Worm (Caenorhabditis elegans) whole organism, L1 larva: ENCODE data around the gene F56D6.6.

Experiments
- ama-1 ChIP-seq: fragments of 150-350 bp; optimal IDR thresholded peaks from 2 replicates; lab custom pipeline; 2014
- dpl-1 ChIP-seq, 3 experiments: fragments of 150-350 bp in 2 of 3; sonication (generic microtip) in 1 of 3; optimal IDR thresholded peaks; 2 replicates each; lab custom pipeline; 2014 to 2017; ENCODE audit warnings: missing biosample characterization in 3 of 3, missing genetic modification characterization in 3 of 3, missing genetic modification reagents in 3 of 3
- egl-27 ChIP-seq, 2 experiments: fragments of 150-350 bp in 1 of 2; sonication (generic microtip); optimal IDR thresholded peaks; 3 replicates each; lab custom pipeline; 2017 to 2018; ENCODE audit warnings: missing biosample characterization in 2 of 2, missing genetic modification characterization in 2 of 2, missing genetic modification reagents in 2 of 2
- fos-1 ChIP-seq: fragments of 150-350 bp; optimal IDR thresholded peaks from 2 replicates; lab custom pipeline; 2014; ENCODE audit warnings: missing biosample characterization, missing genetic modification characterization
- lin-15B ChIP-seq: fragments of 150-350 bp; sonication (generic microtip); optimal IDR thresholded peaks from 3 replicates; lab custom pipeline; 2014; ENCODE audit warnings: missing biosample characterization, missing genetic modification characterization
- nhr-11 ChIP-seq: fragments of 150-350 bp; optimal IDR thresholded peaks from 2 replicates; lab custom pipeline; 2014; ENCODE audit warnings: missing biosample characterization, missing genetic modification characterization
- nhr-12 ChIP-seq: sonication (generic microtip); optimal IDR thresholded peaks from 2 replicates; lab custom pipeline; 2017; ENCODE audit warnings: missing biosample characterization, missing genetic modification characterization
- nhr-77 ChIP-seq: fragments of 150-350 bp; optimal IDR thresholded peaks from 2 replicates; lab custom pipeline; 2014; ENCODE audit warnings: missing biosample characterization, missing genetic modification characterization
- nhr-85 ChIP-seq: sonication (generic microtip); peaks from one replicate; lab custom pipeline; 2016; ENCODE audit warnings: missing genetic modification characterization, inconsistent platforms, missing compliant biosample characterization
- tlp-1 ChIP-seq: fragments of 150-350 bp; optimal IDR thresholded peaks from 2 replicates; lab custom pipeline; 2014; ENCODE audit warnings: missing biosample characterization, missing genetic modification characterization
- unc-62 ChIP-seq: fragments of 150-350 bp; optimal IDR thresholded peaks from 2 replicates; lab custom pipeline; 2014; ENCODE audit warnings: missing biosample characterization, missing genetic modification reagents, missing genetic modification characterization
- ztf-11 ChIP-seq, 2 experiments: sonication (generic microtip); optimal IDR thresholded peaks; 2 replicates each; lab custom pipeline; 2016 to 2017; ENCODE audit warnings: missing genetic modification characterization in 2 of 2, missing biosample characterization in 1 of 2, missing compliant biosample characterization in 1 of 2

- no peak for TF ChIP-seq unc-62 (GFP tag; lab: Kevin White, UChicago)
- TF ChIP-seq lin-15B, result no peak
- no peak for TF ChIP-seq nhr-11 (tag; lab: Kevin White, UChicago)
- TF ChIP-seq nhr-12 (tag; lab: Kevin White, UChicago), result no peak
- no peak for TF ChIP-seq egl-27 (tag; optimal IDR thresholded peaks at IDR 0.05; lab: Kevin White, UChicago)
- TF ChIP-seq ama-1, result no peak
- no peak for TF ChIP-seq ztf-11 (tag; optimal IDR thresholded peaks at IDR 0.05; lab: Kevin White, UChicago)
- no peak for TF ChIP-seq tlp-1 (tag; lab: Kevin White, UChicago)
- no peak for TF ChIP-seq nhr-77 (tag; lab: Kevin White, UChicago)
- no peak for TF ChIP-seq dpl-1 (GFP tag; optimal IDR thresholded peaks at IDR 0.05; lab: Kevin White, UChicago)
- no peak for TF ChIP-seq fos-1 (tag; lab: Kevin White, UChicago)
- no peak for TF ChIP-seq nhr-85 (tag; lab: Kevin White, UChicago)
These were observed at the start of gene F56D6.6 for ce11 chrIV:3902955-3903354.
